Worm (Caenorhabditis elegans): ENCODE measurements around the gene emb-27.

ce11 chrII:8129040-8129387, 33.0 kb downstream of the emb-27 start:
- TF ChIP-seq mab-9 (GFP tag; IDR thresholded peaks at IDR 0.05), result no peak
- no peak for TF ChIP-seq mef-2 (tag; optimal IDR thresholded peaks at IDR 0.05)
- no peak for TF ChIP-seq unc-130 (tag; optimal IDR thresholded peaks at IDR 0.05)
- TF ChIP-seq lin-39 (tag; optimal IDR thresholded peaks at IDR 0.05), result no peak
- TF ChIP-seq nhr-19 (GFP tag; conservative IDR thresholded peaks at IDR 0.05), result no peak
- TF ChIP-seq skn-1 (tag; optimal IDR thresholded peaks at IDR 0.05), result no peak
- no peak for TF ChIP-seq sup-37 (GFP tag; optimal IDR thresholded peaks at IDR 0.05)
- TF ChIP-seq ama-1 (optimal IDR thresholded peaks at IDR 0.05), result no peak
- TF ChIP-seq blmp-1 (tag; optimal IDR thresholded peaks at IDR 0.05), result no peak

Measured in whole organism, L1 larva.